Worm (Caenorhabditis elegans): ENCODE data around the gene F53F8.3.

The F53F8.3 gene

ce11 chrV:20662474-20662873, 26.9 kb downstream of the F53F8.3 start:
- no peak for TF ChIP-seq ztf-29 (GFP tag; IDR thresholded peaks at IDR 0.05)
- no peak for TF ChIP-seq ztf-23 (GFP tag; IDR thresholded peaks at IDR 0.05)
- TF ChIP-seq cog-1 (tag; optimal IDR thresholded peaks at IDR 0.05): no peak
- no peak for TF ChIP-seq tab-1 (GFP tag; IDR thresholded peaks at IDR 0.05)
- TF ChIP-seq flt-1 (GFP tag; IDR thresholded peaks at IDR 0.05): no peak
- no peak for TF ChIP-seq med-1 (GFP tag; optimal IDR thresholded peaks at IDR 0.05; ENCODE audit: insufficient read depth)
- no peak for TF ChIP-seq T22C8.4 (GFP tag; IDR thresholded peaks at IDR 0.05)
- no peak for TF ChIP-seq ref-1 (GFP tag; conservative IDR thresholded peaks at IDR 0.05)
- no peak for TF ChIP-seq klf-2 (GFP tag; conservative IDR thresholded peaks at IDR 0.05)

ce11 chrV:20660025-20660424, 29.3 kb downstream of the F53F8.3 start, which contains the start of gene W01F3.2:
Gene W01F3.2 (plus strand): TSS chrV:20660325.
- TF ChIP-seq ref-1 (GFP tag; conservative IDR thresholded peaks at IDR 0.05): no peak
- no peak for TF ChIP-seq T22C8.4 (GFP tag; IDR thresholded peaks at IDR 0.05)
- TF ChIP-seq ztf-23 (GFP tag; IDR thresholded peaks at IDR 0.05): no peak
- no peak for TF ChIP-seq tab-1 (GFP tag; IDR thresholded peaks at IDR 0.05)
- TF ChIP-seq flt-1 (GFP tag; IDR thresholded peaks at IDR 0.05): no peak
- TF ChIP-seq cog-1 (tag; optimal IDR thresholded peaks at IDR 0.05): no peak
- TF ChIP-seq ztf-29 (GFP tag; IDR thresholded peaks at IDR 0.05): no peak
- no peak for TF ChIP-seq klf-2 (GFP tag; conservative IDR thresholded peaks at IDR 0.05)
- no peak for TF ChIP-seq med-1 (GFP tag; optimal IDR thresholded peaks at IDR 0.05; ENCODE audit: insufficient read depth)

- TF ChIP-seq cog-1 (tag; optimal IDR thresholded peaks at IDR 0.05): no peak
Observed at ce11 chrV:20656626-20657025, 32.7 kb downstream of the F53F8.3 start.

ce11 chrV:20655174-20655573, 34.2 kb downstream of the F53F8.3 start:
- TF ChIP-seq klf-2 (GFP tag; conservative IDR thresholded peaks at IDR 0.05) (no peak), ztf-29 (GFP tag; IDR thresholded peaks at IDR 0.05) (no peak), tab-1 (GFP tag; IDR thresholded peaks at IDR 0.05) (no peak), ref-1 (GFP tag; conservative IDR thresholded peaks at IDR 0.05) (no peak), T22C8.4 (GFP tag; IDR thresholded peaks at IDR 0.05) (no peak)

ce11 chrV:20654350-20654749, 35.0 kb downstream of the F53F8.3 start, which contains the start of gene mnr-1:
Gene mnr-1 (plus strand): TSS chrV:20654650.
- TF ChIP-seq cog-1 (tag; optimal IDR thresholded peaks at IDR 0.05): no peak
- TF ChIP-seq tab-1 (GFP tag; IDR thresholded peaks at IDR 0.05): no peak
- no peak for TF ChIP-seq flt-1 (GFP tag; IDR thresholded peaks at IDR 0.05)
- TF ChIP-seq T22C8.4 (GFP tag; IDR thresholded peaks at IDR 0.05): no peak
- no peak for TF ChIP-seq ztf-23 (GFP tag; IDR thresholded peaks at IDR 0.05)
- TF ChIP-seq klf-2 (GFP tag; conservative IDR thresholded peaks at IDR 0.05): no peak
- no peak for TF ChIP-seq ref-1 (GFP tag; conservative IDR thresholded peaks at IDR 0.05)
- TF ChIP-seq med-1 (GFP tag; optimal IDR thresholded peaks at IDR 0.05; ENCODE audit: insufficient read depth): no peak
- no peak for TF ChIP-seq ztf-29 (GFP tag; IDR thresholded peaks at IDR 0.05)

ce11 chrV:20651923-20652322, 37.4 kb downstream of the F53F8.3 start:
- TF ChIP-seq flt-1 (GFP tag; IDR thresholded peaks at IDR 0.05): no peak
- no peak for TF ChIP-seq ref-1 (GFP tag; conservative IDR thresholded peaks at IDR 0.05)
- TF ChIP-seq ztf-23 (GFP tag; IDR thresholded peaks at IDR 0.05): no peak
- TF ChIP-seq ztf-29 (GFP tag; IDR thresholded peaks at IDR 0.05): no peak
- TF ChIP-seq med-1 (GFP tag; optimal IDR thresholded peaks at IDR 0.05; ENCODE audit: insufficient read depth): no peak
- TF ChIP-seq T22C8.4 (GFP tag; IDR thresholded peaks at IDR 0.05): no peak

ce11 chrV:20648868-20649267, 40.5 kb downstream of the F53F8.3 start:
- TF ChIP-seq klf-2 (GFP tag; conservative IDR thresholded peaks at IDR 0.05) (no peak), cog-1 (tag; optimal IDR thresholded peaks at IDR 0.05) (no peak), med-1 (GFP tag; optimal IDR thresholded peaks at IDR 0.05; ENCODE audit: insufficient read depth) (no peak)

ce11 chrV:20645479-20645878, 43.9 kb downstream of the F53F8.3 start:
- TF ChIP-seq tab-1 (GFP tag; IDR thresholded peaks at IDR 0.05) (no peak), ztf-23 (GFP tag; IDR thresholded peaks at IDR 0.05) (no peak), flt-1 (GFP tag; IDR thresholded peaks at IDR 0.05) (no peak), ztf-29 (GFP tag; IDR thresholded peaks at IDR 0.05) (no peak), med-1 (GFP tag; optimal IDR thresholded peaks at IDR 0.05; ENCODE audit: insufficient read depth) (no peak), T22C8.4 (GFP tag; IDR thresholded peaks at IDR 0.05) (no peak), ref-1 (GFP tag; conservative IDR thresholded peaks at IDR 0.05) (no peak), klf-2 (GFP tag; conservative IDR thresholded peaks at IDR 0.05) (no peak), cog-1 (tag; optimal IDR thresholded peaks at IDR 0.05) (no peak)

ce11 chrV:20641896-20642295, 47.4 kb downstream of the F53F8.3 start, which contains the start of gene srxa-15:
Gene srxa-15 (plus strand): TSS chrV:20642196.
- TF ChIP-seq flt-1 (GFP tag; IDR thresholded peaks at IDR 0.05): no peak
- TF ChIP-seq med-1 (GFP tag; optimal IDR thresholded peaks at IDR 0.05; ENCODE audit: insufficient read depth): no peak
- no peak for TF ChIP-seq ztf-29 (GFP tag; IDR thresholded peaks at IDR 0.05)
- no peak for TF ChIP-seq ref-1 (GFP tag; conservative IDR thresholded peaks at IDR 0.05)
- no peak for TF ChIP-seq T22C8.4 (GFP tag; IDR thresholded peaks at IDR 0.05)
- no peak for TF ChIP-seq klf-2 (GFP tag; conservative IDR thresholded peaks at IDR 0.05)
- no peak for TF ChIP-seq tab-1 (GFP tag; IDR thresholded peaks at IDR 0.05)
- no peak for TF ChIP-seq cog-1 (tag; optimal IDR thresholded peaks at IDR 0.05)
- no peak for TF ChIP-seq ztf-23 (GFP tag; IDR thresholded peaks at IDR 0.05)

ce11 chrV:20639294-20639693, 50.0 kb downstream of the F53F8.3 start, which contains the start of gene srxa-14:
Gene srxa-14 (plus strand): TSS chrV:20639594.
- TF ChIP-seq flt-1 (GFP tag; IDR thresholded peaks at IDR 0.05) (no peak), ztf-23 (GFP tag; IDR thresholded peaks at IDR 0.05) (no peak), ztf-29 (GFP tag; IDR thresholded peaks at IDR 0.05) (no peak), tab-1 (GFP tag; IDR thresholded peaks at IDR 0.05) (no peak), klf-2 (GFP tag; conservative IDR thresholded peaks at IDR 0.05) (no peak), T22C8.4 (GFP tag; IDR thresholded peaks at IDR 0.05) (no peak), cog-1 (tag; optimal IDR thresholded peaks at IDR 0.05) (no peak), ref-1 (GFP tag; conservative IDR thresholded peaks at IDR 0.05) (no peak)
